Fruit fly (Drosophila melanogaster): ENCODE measurements around the gene Pih1D1.

The Pih1D1 gene

dm6 chr2L:12705376-12705775 is 16.3 kb downstream of the Pih1D1 start:
- TF ChIP-seq cic (GFP tag; optimal IDR thresholded peaks at IDR 0.05) (no peak), CG33017 (tag; optimal IDR thresholded peaks at IDR 0.05) (no peak)

dm6 chr2L:12704418-12704920 is 17.2 kb downstream of the Pih1D1 start, which contains the start of the genes CG5776 and spict:
CG5776 (minus strand) TSS chr2L:12704451.
spict (plus strand) TSS chr2L:12704725.
- TF ChIP-seq CG7045 (GFP tag; optimal IDR thresholded peaks at IDR 0.05) = peak; percentile 59
- peak; percentile 77 for TF ChIP-seq bab1 (GFP tag; optimal IDR thresholded peaks at IDR 0.05)
- TF ChIP-seq pad (GFP tag; optimal IDR thresholded peaks at IDR 0.05) = peak; percentile 56
- TF ChIP-seq CG12768 (GFP tag; optimal IDR thresholded peaks at IDR 0.05) = peak; percentile 58
- peak; percentile 72 for TF ChIP-seq CG33017 (tag; optimal IDR thresholded peaks at IDR 0.05)
- TF ChIP-seq kay (GFP tag; ENCODE audit: borderline replicate concordance) = no peak
- TF ChIP-seq Mnt (GFP tag; optimal IDR thresholded peaks at IDR 0.05) = peak; percentile 80
- peak; percentile 25 for TF ChIP-seq ovo (GFP tag; optimal IDR thresholded peaks at IDR 0.05)
- peak; percentile 25 for TF ChIP-seq tj (GFP tag; optimal IDR thresholded peaks at IDR 0.05)
- TF ChIP-seq CG11617 (GFP tag; optimal IDR thresholded peaks at IDR 0.05) = peak; percentile 72
- peak; percentile 79 for TF ChIP-seq CG7101 (tag; optimal IDR thresholded peaks at IDR 0.05)
- TF ChIP-seq CG1620 (GFP tag; optimal IDR thresholded peaks at IDR 0.05) = peak; percentile 68
- peak; percentile 44 for TF ChIP-seq Crg-1 (GFP tag; optimal IDR thresholded peaks at IDR 0.05)
- peak; percentile 64 for TF ChIP-seq CG14711 (tag; optimal IDR thresholded peaks at IDR 0.05)
- peak; percentile 18 for TF ChIP-seq Hr96 (GFP tag; optimal IDR thresholded peaks at IDR 0.05)
- peak; percentile 20 for TF ChIP-seq Clk (GFP tag; optimal IDR thresholded peaks at IDR 0.05)
- no peak for TF ChIP-seq cnc (optimal IDR thresholded peaks at IDR 0.05)
- peak; percentile 41 for TF ChIP-seq toe (GFP tag; optimal IDR thresholded peaks at IDR 0.05)
- TF ChIP-seq CG5204 (GFP tag; optimal IDR thresholded peaks at IDR 0.05) = no peak
- TF ChIP-seq cic (GFP tag; optimal IDR thresholded peaks at IDR 0.05) = no peak

dm6 chr2L:12701498-12701897 is 20.1 kb downstream of the Pih1D1 start:
- no peak for TF ChIP-seq Mnt (GFP tag; optimal IDR thresholded peaks at IDR 0.05)
- no peak for TF ChIP-seq CG12768 (GFP tag; optimal IDR thresholded peaks at IDR 0.05)
- no peak for TF ChIP-seq CG7101 (tag; optimal IDR thresholded peaks at IDR 0.05)
- no peak for TF ChIP-seq CG11617 (GFP tag; optimal IDR thresholded peaks at IDR 0.05)
- no peak for TF ChIP-seq Clk (GFP tag; optimal IDR thresholded peaks at IDR 0.05)
- TF ChIP-seq CG33017 (tag; optimal IDR thresholded peaks at IDR 0.05) = no peak
- TF ChIP-seq CG1620 (GFP tag; optimal IDR thresholded peaks at IDR 0.05) = no peak
- no peak for TF ChIP-seq Hr96 (GFP tag; optimal IDR thresholded peaks at IDR 0.05)
- no peak for TF ChIP-seq ovo (GFP tag; optimal IDR thresholded peaks at IDR 0.05)
- no peak for TF ChIP-seq pad (GFP tag; optimal IDR thresholded peaks at IDR 0.05)
- TF ChIP-seq CG14711 (tag; optimal IDR thresholded peaks at IDR 0.05) = no peak
- TF ChIP-seq Crg-1 (GFP tag; optimal IDR thresholded peaks at IDR 0.05) = no peak

DNA sequence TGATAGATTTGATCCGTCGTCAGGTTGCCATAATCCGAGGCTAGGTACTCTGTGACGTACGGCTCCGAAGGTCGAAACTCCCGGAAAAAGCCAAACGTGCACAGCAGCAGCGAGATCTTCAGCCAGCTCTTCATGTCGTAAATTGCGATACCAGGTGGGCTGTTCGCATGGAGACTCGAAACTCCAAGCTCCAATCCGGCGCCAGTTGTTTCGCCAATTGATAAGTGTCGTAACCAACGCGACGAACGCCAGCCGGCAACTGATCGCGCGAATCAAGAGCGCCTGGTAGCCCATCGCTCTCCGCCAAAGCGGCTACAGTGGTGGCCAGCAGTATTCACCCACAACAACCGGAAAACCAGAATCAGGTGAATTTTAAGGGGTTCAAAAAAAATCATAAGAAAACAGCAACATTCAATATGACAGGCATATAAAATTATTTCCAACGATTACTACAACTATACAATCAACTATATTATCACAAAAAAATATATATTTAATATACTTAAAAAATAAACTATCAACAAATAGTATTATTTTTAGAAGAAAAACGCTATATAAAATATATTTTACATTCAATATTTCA is 21.2 kb downstream of the Pih1D1 start, which contains the start of gene CG17036:
CG17036 (minus strand) TSS at position 366 of the 583 bp plus-strand sequence.
- TF ChIP-seq cic (GFP tag; optimal IDR thresholded peaks at IDR 0.05) (no peak), ovo (GFP tag; optimal IDR thresholded peaks at IDR 0.05) (no peak), toe (GFP tag; optimal IDR thresholded peaks at IDR 0.05) (no peak), CG14711 (tag; optimal IDR thresholded peaks at IDR 0.05) (peak; percentile 6), Crg-1 (GFP tag; optimal IDR thresholded peaks at IDR 0.05) (no peak), Hr96 (GFP tag; optimal IDR thresholded peaks at IDR 0.05) (peak; percentile 16), cnc (optimal IDR thresholded peaks at IDR 0.05) (no peak), bab1 (GFP tag; optimal IDR thresholded peaks at IDR 0.05) (peak; percentile 3), CG7101 (tag; optimal IDR thresholded peaks at IDR 0.05) (no peak), CG33017 (tag; optimal IDR thresholded peaks at IDR 0.05) (no peak), Mnt (GFP tag; optimal IDR thresholded peaks at IDR 0.05) (peak; percentile 21), CG7045 (GFP tag; optimal IDR thresholded peaks at IDR 0.05) (no peak), tj (GFP tag; optimal IDR thresholded peaks at IDR 0.05) (peak; percentile 2), pad (GFP tag; optimal IDR thresholded peaks at IDR 0.05) (peak; percentile 31), kay (GFP tag; ENCODE audit: borderline replicate concordance) (no peak), Clk (GFP tag; optimal IDR thresholded peaks at IDR 0.05) (no peak), CG12768 (GFP tag; optimal IDR thresholded peaks at IDR 0.05) (peak; percentile 27), CG5204 (GFP tag; optimal IDR thresholded peaks at IDR 0.05) (no peak), CG11617 (GFP tag; optimal IDR thresholded peaks at IDR 0.05) (peak; percentile 67), CG1620 (GFP tag; optimal IDR thresholded peaks at IDR 0.05) (no peak)

- TF ChIP-seq kay (GFP tag; ENCODE audit: borderline replicate concordance) = no peak
- TF ChIP-seq bab1 (GFP tag; optimal IDR thresholded peaks at IDR 0.05) = no peak
- no peak for TF ChIP-seq CG11617 (GFP tag; optimal IDR thresholded peaks at IDR 0.05)
- TF ChIP-seq Mnt (GFP tag; optimal IDR thresholded peaks at IDR 0.05) = no peak
Observed at dm6 chr2L:12697223-12697622, 24.4 kb downstream of the Pih1D1 start, which contains the start of gene CG5781. CG5781 (minus strand) TSS chr2L:12697323.

DNA sequence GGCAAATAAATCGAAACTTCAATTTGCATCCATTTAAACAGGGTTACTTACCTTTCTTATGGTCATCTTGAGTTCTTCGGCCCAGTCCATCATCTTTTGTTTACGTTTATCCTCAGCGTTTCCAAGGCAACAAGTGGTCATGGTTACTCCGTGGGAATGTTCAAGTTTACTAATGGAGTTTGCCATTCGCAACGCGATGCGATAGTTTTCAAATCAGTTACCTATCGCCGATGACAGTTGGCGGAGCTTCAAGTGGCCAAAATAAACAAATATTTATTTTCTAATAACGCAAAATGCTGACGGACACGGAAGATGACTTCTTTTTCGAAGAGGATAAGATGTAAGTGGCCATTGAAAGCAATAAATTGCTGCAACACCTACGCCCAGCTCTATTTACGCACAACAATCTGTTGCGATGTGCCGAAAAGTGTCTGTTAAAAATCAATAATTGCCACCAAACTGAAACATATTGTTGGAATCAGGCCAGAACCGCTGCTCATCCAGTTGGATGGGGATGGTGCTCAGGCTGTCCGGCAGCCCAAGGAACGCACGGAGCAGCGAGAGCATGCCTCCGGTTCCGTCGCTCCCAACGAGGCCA is 26.7 kb downstream of the Pih1D1 start, which contains the start of the genes IFT43 and PICK1:
IFT43 (minus strand) TSS at position 166 of the 598 bp plus-strand sequence.
PICK1 (plus strand) TSS at position 211 of the 598 bp plus-strand sequence.
- TF ChIP-seq CG11617 (GFP tag; optimal IDR thresholded peaks at IDR 0.05) (no peak), Hr96 (GFP tag; optimal IDR thresholded peaks at IDR 0.05) (no peak), Mnt (GFP tag; optimal IDR thresholded peaks at IDR 0.05) (no peak), Clk (GFP tag; optimal IDR thresholded peaks at IDR 0.05) (no peak), CG1620 (GFP tag; optimal IDR thresholded peaks at IDR 0.05) (no peak)

Data from whole organism, adult.